Worm (Caenorhabditis elegans) whole organism, L1 larva: ENCODE results near the gene Y38H6C.24.
"Not testable (repeated sequence)": the region's sequence is repeated elsewhere in the genome, so short reads cannot be mapped to it uniquely, and the experiment has no call there.

Experiments
- C04F5.9 ChIP-seq: sonication (generic microtip); optimal IDR thresholded peaks from 2 replicates; lab custom pipeline; 2016; ENCODE audit warnings: missing genetic modification characterization, missing compliant biosample characterization
- ceh-90 ChIP-seq: sonication (generic microtip); optimal IDR thresholded peaks from 2 replicates; lab custom pipeline; 2016; ENCODE audit warnings: missing genetic modification characterization, missing compliant biosample characterization
- dpl-1 ChIP-seq, 3 experiments: fragments of 150-350 bp in 2 of 3; sonication (generic microtip) in 1 of 3; optimal IDR thresholded peaks; 2 replicates each; lab custom pipeline; 2014 to 2017; ENCODE audit warnings: missing biosample characterization in 3 of 3, missing genetic modification characterization in 3 of 3, missing genetic modification reagents in 3 of 3
- dsc-1 ChIP-seq: sonication (generic microtip); optimal IDR thresholded peaks from 2 replicates; lab custom pipeline; 2016; ENCODE audit warnings: mild to moderate bottlenecking, missing genetic modification characterization, missing compliant biosample characterization
- efl-1 ChIP-seq, 4 experiments: fragments of 150-350 bp; optimal IDR thresholded peaks in 3 of 4; peaks in 1 of 4; 1 replicate in 1 of 4; 2 replicates in 3 of 4; lab custom pipeline; 2014; ENCODE audit warnings: missing biosample characterization in 2 of 4, missing genetic modification characterization in 2 of 4, missing genetic modification reagents in 2 of 4
- efl-3 ChIP-seq: fragments of 200-800 bp; sonication (Bioruptor generic); optimal IDR thresholded peaks from 2 replicates; lab custom pipeline; 2018; ENCODE audit warnings: mild to moderate bottlenecking, missing genetic modification characterization, missing compliant biosample characterization
- elt-2 ChIP-seq: sonication (generic microtip); optimal IDR thresholded peaks from 2 replicates; lab custom pipeline; 2016; ENCODE audit warnings: missing genetic modification characterization, mild to moderate bottlenecking, inconsistent platforms, missing compliant biosample characterization, missing genetic modification reagents
- fkh-10 ChIP-seq: sonication (generic microtip); optimal IDR thresholded peaks from 2 replicates; lab custom pipeline; 2017; ENCODE audit warnings: missing biosample characterization, missing genetic modification reagents, missing genetic modification characterization
- fkh-8 ChIP-seq: sonication (generic microtip); optimal IDR thresholded peaks from 2 replicates; lab custom pipeline; 2016; ENCODE audit warnings: mild to moderate bottlenecking, missing genetic modification characterization, missing compliant biosample characterization
- hlh-17 ChIP-seq: fragments of 200-800 bp; sonication (Bioruptor generic); optimal IDR thresholded peaks from 2 replicates; lab custom pipeline; 2018; ENCODE audit warnings: missing genetic modification characterization, mild to moderate bottlenecking, missing compliant biosample characterization, moderate library complexity, borderline replicate concordance
- hpl-2 ChIP-seq: fragments of 150-350 bp; optimal IDR thresholded peaks from 2 replicates; lab custom pipeline; 2014; ENCODE audit warnings: missing biosample characterization, missing genetic modification reagents, missing genetic modification characterization
- irx-1 ChIP-seq: sonication (generic microtip); optimal IDR thresholded peaks from 2 replicates; lab custom pipeline; 2016; ENCODE audit warnings: missing genetic modification characterization, missing compliant biosample characterization
- jun-1 ChIP-seq: fragments of 150-350 bp; optimal IDR thresholded peaks from 2 replicates; lab custom pipeline; 2014; ENCODE audit warnings: missing biosample characterization, missing genetic modification reagents, missing genetic modification characterization
- mab-9 ChIP-seq: fragments of 200-800 bp; sonication (Bioruptor generic); IDR thresholded peaks from 2 replicates; pipeline ENCODE4 v1.3.6; 2022; ENCODE audit warnings: missing genetic modification reagents, missing genetic modification characterization, missing compliant biosample characterization
- mep-1 ChIP-seq: fragments of 150-350 bp; optimal IDR thresholded peaks from 2 replicates; lab custom pipeline; 2014; ENCODE audit warnings: missing biosample characterization, missing genetic modification characterization
- nhr-11 ChIP-seq: fragments of 150-350 bp; optimal IDR thresholded peaks from 2 replicates; lab custom pipeline; 2014; ENCODE audit warnings: missing biosample characterization, missing genetic modification characterization
- nhr-71 ChIP-seq: sonication (generic microtip); optimal IDR thresholded peaks from 2 replicates; lab custom pipeline; 2016; ENCODE audit warnings: mild to moderate bottlenecking, missing genetic modification characterization, moderate library complexity, missing compliant biosample characterization
- nhr-77 ChIP-seq: fragments of 150-350 bp; optimal IDR thresholded peaks from 2 replicates; lab custom pipeline; 2014; ENCODE audit warnings: missing biosample characterization, missing genetic modification characterization
- nhr-85 ChIP-seq: sonication (generic microtip); peaks from one replicate; lab custom pipeline; 2016; ENCODE audit warnings: missing genetic modification characterization, inconsistent platforms, missing compliant biosample characterization
- skn-1 ChIP-seq: fragments of 150-350 bp; optimal IDR thresholded peaks from 2 replicates; lab custom pipeline; 2014; ENCODE audit warnings: missing biosample characterization, missing genetic modification characterization
- sox-4 ChIP-seq: sonication (generic microtip); optimal IDR thresholded peaks from 2 replicates; lab custom pipeline; 2016; ENCODE audit warnings: missing genetic modification characterization, missing compliant biosample characterization
- sptf-1 ChIP-seq: fragments of 150-350 bp; optimal IDR thresholded peaks from 2 replicates; lab custom pipeline; 2014; ENCODE audit warnings: missing biosample characterization, missing genetic modification characterization
- swsn-7 ChIP-seq: sonication (generic microtip); optimal IDR thresholded peaks from 2 replicates; lab custom pipeline; 2016; ENCODE audit warnings: missing genetic modification characterization, missing compliant biosample characterization
- zag-1 ChIP-seq: fragments of 150-350 bp; optimal IDR thresholded peaks from 2 replicates; lab custom pipeline; 2014; ENCODE audit warnings: missing biosample characterization, missing genetic modification characterization
- zip-4 ChIP-seq: fragments of 200-800 bp; sonication (Bioruptor generic); optimal IDR thresholded peaks from 2 replicates; lab custom pipeline; 2018; ENCODE audit warnings: mild to moderate bottlenecking, missing genetic modification characterization, moderate library complexity, missing compliant biosample characterization
- ztf-11 ChIP-seq, 2 experiments: sonication (generic microtip); optimal IDR thresholded peaks; 2 replicates each; lab custom pipeline; 2016 to 2017; ENCODE audit warnings: missing genetic modification characterization in 2 of 2, missing biosample characterization in 1 of 2, missing compliant biosample characterization in 1 of 2

The Y38H6C.24 gene

DNA sequence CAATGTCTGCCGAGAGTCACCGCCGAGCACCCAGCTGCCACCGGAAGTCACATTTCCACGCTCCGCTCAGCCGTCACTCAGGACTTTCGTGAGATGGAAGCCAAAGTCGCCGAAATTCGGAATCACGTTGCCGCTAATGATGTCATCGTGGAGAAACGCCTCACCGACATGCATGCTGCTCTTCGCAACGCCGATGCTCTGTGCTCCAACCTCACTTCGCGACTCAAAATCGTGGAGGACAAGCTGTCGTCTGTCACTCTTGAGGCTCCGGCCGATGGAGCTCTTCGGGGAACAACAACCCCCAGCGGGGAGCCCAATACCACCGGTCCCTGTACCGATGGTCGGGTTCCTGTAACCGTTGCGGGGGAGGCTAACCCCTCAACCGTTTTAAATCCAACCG is 19.7 kb upstream of the Y38H6C.24 start:
- TF ChIP-seq nhr-85 (tag; lab: Kevin White, UChicago) (peak; percentile 16), skn-1 (no peak)

DNA sequence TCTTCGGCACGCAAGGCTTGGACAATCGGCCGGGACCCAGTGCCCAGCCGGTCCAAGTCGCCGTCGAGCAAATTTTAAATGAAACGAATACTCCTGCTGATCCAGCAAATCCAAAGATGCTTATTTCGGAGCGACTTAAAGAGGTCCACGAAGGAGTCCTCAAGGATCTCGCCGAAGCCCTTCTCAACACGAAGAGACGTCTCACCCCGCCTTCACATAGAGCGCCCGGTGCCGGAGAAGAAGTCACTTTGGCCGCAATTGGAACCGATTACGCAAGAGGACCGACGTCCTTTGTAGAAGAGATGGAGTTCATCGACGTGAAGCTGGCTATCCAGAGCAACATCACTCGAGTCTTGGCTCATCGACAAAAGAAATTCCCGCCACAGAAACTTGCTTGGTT is 16.8 kb upstream of the Y38H6C.24 start:
- TF ChIP-seq efl-1 (optimal IDR thresholded peaks at IDR 0.05; lab: Kevin White, UChicago) (no peak), efl-1 (GFP tag; optimal IDR thresholded peaks at IDR 0.05 in 1 of 2; lab: Kevin White, UChicago) (peak in 1 of 2 experiments; percentile 52), nhr-77 (tag; lab: Kevin White, UChicago) (no peak), nhr-11 (tag; lab: Kevin White, UChicago) (no peak), nhr-71 (tag; lab: Kevin White, UChicago) (no peak)

DNA sequence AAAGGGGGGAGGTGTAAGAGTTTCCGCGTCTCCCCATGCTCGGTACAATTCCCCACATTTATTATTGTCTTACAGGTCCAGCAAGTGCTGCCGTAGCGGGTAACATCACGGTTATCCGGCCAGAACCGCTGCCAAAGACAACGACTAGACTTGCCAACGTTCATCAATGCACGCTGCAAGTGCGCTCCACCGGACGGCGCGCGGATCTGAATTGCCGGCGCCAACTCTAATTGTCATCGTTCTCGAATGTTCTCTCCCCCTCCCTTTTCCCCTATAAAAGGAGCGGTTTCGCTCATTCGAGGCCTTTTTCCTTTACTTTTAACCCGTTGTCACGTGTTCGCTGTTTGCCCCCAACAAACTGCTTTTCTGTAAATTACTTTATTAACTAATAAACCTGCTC is 12.6 kb upstream of the Y38H6C.24 start, which contains the start of gene Y38H6C.8:
Gene Y38H6C.8, plus strand, starts transcription at position 301 of the 400 bp plus-strand sequence.
- TF ChIP-seq ceh-90 (tag; lab: Kevin White, UChicago); dsc-1 (tag; lab: Kevin White, UChicago); efl-3 (GFP tag; lab: Kevin White, UChicago): not testable (repeated sequence)

DNA sequence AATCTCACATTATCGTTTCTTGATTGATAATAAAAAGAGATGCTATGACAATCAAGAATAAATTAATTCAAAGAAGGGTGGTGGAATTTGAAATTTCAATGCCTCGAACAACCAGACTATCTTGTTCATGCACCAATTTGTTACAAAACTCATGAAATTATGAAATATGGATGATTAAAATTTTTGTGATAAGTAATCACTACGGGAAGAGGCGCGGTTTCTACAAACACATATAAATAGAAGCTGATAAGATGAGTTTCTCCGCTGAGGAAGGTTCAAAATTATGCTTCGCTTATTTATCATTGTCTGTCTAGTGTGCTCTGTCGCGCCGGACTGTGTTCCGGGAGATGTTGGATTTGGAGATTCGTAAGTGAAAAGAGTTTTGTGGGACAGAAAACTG is 11.8 kb upstream of the Y38H6C.24 start:
- TF ChIP-seq hlh-17 (no peak), fkh-10 (GFP tag; lab: Kevin White, UChicago) (no peak), sptf-1 (no peak), sox-4 (tag; lab: Kevin White, UChicago) (no peak), C04F5.9 (no peak), skn-1 (no peak), elt-2 (tag; lab: Kevin White, UChicago) (peak; percentile 6)

DNA sequence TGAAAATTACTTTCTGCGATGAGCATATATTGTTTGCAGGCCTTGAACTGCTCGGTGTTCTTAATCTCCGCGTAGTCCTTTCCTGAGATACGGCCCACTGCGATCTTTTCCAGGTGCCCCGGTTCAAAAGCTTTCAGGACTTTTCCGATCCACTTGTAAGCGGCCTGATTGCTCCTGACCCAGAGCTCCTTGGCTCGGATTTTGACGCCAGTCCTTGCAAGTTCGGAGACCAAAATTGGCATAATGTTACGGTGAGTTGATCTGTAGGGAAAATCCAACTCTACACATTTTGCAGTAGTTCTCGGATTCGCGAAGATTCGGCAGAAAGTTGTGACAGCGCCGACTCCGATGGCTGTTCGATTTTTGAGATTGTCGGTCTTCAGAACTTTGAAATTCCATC is 9.2 kb upstream of the Y38H6C.24 start:
- TF ChIP-seq ztf-11 (tag; optimal IDR thresholded peaks at IDR 0.05; lab: Kevin White, UChicago) (no peak), nhr-85 (tag; lab: Kevin White, UChicago) (peak; percentile 37)

DNA sequence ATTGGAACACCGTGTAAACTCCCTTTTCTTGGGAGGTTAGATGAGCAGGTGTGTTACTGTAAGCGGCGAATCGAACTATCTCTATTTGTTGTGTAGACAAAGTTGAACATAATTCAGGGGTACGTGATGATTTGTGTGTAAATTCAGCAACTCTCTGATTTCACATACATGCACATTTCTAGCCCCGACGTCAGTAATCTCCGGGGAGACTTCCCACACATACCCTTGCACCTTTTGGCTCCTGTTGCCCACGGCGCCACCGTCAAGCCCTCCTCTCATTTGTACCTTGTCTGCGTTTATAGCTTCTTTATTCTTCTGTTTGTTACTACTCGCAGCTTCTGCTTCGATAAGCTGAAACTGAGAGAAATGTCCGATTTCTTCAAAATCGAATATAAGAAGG is 7.3 kb upstream of the Y38H6C.24 start, which contains the start of gene Y38H6C.25:
Gene Y38H6C.25, plus strand, starts transcription at position 301 of the 400 bp plus-strand sequence.
- no peak for TF ChIP-seq irx-1 (tag; lab: Kevin White, UChicago)
- TF ChIP-seq hpl-2 (GFP tag; lab: Kevin White, UChicago), result no peak
- TF ChIP-seq sptf-1, result no peak

DNA sequence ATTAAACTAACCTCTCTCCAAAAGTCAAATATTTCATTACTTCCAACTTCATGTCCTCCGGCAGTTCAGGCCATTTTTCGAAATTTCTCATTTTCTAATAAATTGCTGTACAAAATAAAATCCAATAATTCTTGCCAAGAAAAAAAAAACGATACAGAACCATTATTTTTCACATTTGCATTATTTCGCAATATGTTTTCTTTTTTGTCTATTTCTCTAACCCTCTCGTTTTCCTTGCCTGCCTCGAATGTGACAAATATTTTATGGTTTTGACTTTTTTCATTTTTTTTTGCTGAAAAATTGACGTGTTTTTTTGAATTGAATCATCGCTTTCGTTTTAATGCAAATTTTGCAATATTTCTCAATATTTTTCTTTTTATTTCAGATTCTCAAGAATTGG is 4.0 kb upstream of the Y38H6C.24 start, which contains the start of the genes Y38H6C.9 and fbxa-150:
Gene Y38H6C.9, minus strand, starts transcription at position 52 of the 400 bp plus-strand sequence.
Gene fbxa-150, plus strand, starts transcription at position 380 of the 400 bp plus-strand sequence.
- TF ChIP-seq zip-4 (GFP tag; lab: Kevin White, UChicago) (peak; percentile 95), zag-1 (tag; lab: Kevin White, UChicago) (no peak), jun-1 (tag; lab: Kevin White, UChicago) (no peak), dpl-1 (GFP tag; optimal IDR thresholded peaks at IDR 0.05; lab: Kevin White, UChicago) (peak in 1 of 3 experiments; percentile 19), skn-1 (peak; percentile 8), efl-1 (optimal IDR thresholded peaks at IDR 0.05; lab: Kevin White, UChicago) (peak; percentile 1 to 25), efl-1 (GFP tag; optimal IDR thresholded peaks at IDR 0.05 in 1 of 2; lab: Kevin White, UChicago) (peak in 1 of 2 experiments; percentile 8), mep-1 (tag; lab: Kevin White, UChicago) (peak; percentile 45), swsn-7 (tag; lab: Kevin White, UChicago) (no peak), mab-9 (GFP tag; lab: Robert Waterston, UW) (no peak)

DNA sequence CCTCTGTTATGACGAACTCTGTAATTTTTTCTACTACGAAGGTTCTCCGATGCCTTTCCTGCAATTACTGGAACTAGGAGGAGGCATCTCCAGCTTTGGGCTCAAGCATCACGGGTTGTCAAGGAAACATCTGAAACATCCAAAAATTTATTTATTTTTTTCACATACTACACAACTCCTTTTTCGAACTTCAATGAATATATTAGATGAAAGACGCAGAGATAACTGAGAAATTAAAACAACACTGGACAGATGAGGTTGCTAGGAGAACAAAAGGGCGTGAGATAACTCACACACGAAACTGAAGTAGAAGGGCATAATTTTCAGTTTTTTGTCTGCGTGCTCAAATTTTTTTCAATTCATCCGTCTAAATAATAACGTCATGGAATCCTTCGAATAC is 1.3 kb downstream of the Y38H6C.24 start, which contains the start of gene Y38H6C.13:
Gene Y38H6C.13, plus strand, starts transcription at position 301 of the 400 bp plus-strand sequence.
- TF ChIP-seq efl-1 (optimal IDR thresholded peaks at IDR 0.05; lab: Kevin White, UChicago) (no peak), efl-1 (GFP tag; optimal IDR thresholded peaks at IDR 0.05 in 1 of 2; lab: Kevin White, UChicago) (no peak), fkh-8 (tag; lab: Kevin White, UChicago) (peak; percentile 3)
